Fruit fly (Drosophila melanogaster): ENCODE data around the gene CG14042.

CG14042 gene

DNA sequence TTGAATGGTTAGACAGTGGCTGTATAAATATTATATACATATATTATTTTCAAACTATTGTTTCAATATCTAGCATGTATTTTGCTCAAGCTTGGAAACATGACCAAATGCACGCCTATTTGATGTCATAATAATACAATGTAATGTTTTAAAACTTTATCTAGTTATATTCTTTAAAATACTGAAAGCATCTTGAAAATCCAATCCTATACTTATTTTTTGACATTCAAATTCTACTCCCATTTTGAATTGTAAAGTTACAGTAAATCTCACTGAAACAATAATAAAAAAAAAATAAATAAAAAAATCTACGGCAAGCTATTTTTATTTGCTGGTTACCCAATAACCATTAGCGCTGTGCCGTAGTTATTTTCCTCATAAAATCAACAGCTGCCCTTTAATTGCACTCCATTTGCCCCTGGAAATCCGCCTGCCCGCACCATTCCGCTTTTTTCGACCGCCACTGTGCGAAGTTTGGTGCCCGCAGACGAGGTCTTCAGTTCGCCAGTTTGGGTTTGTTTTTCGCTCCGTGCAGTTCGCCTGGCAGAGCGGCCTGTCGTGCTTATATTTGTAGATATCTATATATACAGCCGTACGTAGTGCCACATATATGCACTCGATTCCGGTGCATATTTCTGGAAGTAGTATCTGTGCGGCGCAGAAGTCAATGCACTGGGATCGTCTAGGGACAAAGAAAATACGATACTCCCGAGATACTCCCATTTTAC is 7.5 kb downstream of the CG14042 start:
- TF ChIP-seq mld (GFP tag; IDR thresholded peaks at IDR 0.05; ENCODE audit: partially characterized antibody) (no peak), abd-A (tag; optimal IDR thresholded peaks at IDR 0.05) (no peak), CG2678 (tag; optimal IDR thresholded peaks at IDR 0.05) (peak; percentile 76), slbo (GFP tag; IDR thresholded peaks at IDR 0.05) (peak; percentile 69), CG18619 (GFP tag; optimal IDR thresholded peaks at IDR 0.05) (peak; percentile 70), CG10654 (GFP tag; optimal IDR thresholded peaks at IDR 0.05) (peak; percentile 14), usp (GFP tag; optimal IDR thresholded peaks at IDR 0.05) (no peak), CG1603 (tag; optimal IDR thresholded peaks at IDR 0.05) (peak; percentile 14), br (optimal IDR thresholded peaks at IDR 0.05) (no peak), CG13775 (GFP tag; optimal IDR thresholded peaks at IDR 0.05) (peak; percentile 67), psq (GFP tag; optimal IDR thresholded peaks at IDR 0.05) (no peak), z (GFP tag; IDR thresholded peaks at IDR 0.05) (no peak), CG13296 (GFP tag; optimal IDR thresholded peaks at IDR 0.05) (peak; percentile 43), CG2875 (GFP tag; optimal IDR thresholded peaks at IDR 0.05) (peak; percentile 2), CG17829 (tag; optimal IDR thresholded peaks at IDR 0.05) (peak; percentile 42), aop (GFP tag; IDR thresholded peaks at IDR 0.05) (no peak), HLH3B (GFP tag; IDR thresholded peaks at IDR 0.05) (peak; percentile 25), Rfx (GFP tag; IDR thresholded peaks at IDR 0.05) (peak; percentile 63), CG12071 (GFP tag; optimal IDR thresholded peaks at IDR 0.05) (no peak), oc (tag; optimal IDR thresholded peaks at IDR 0.05) (no peak), CG17385 (GFP tag; optimal IDR thresholded peaks at IDR 0.05) (peak; percentile 53), CG13624 (GFP tag; optimal IDR thresholded peaks at IDR 0.05) (peak; percentile 45), Sry-β (GFP tag; optimal IDR thresholded peaks at IDR 0.05) (no peak), CG1792 (GFP tag; optimal IDR thresholded peaks at IDR 0.05) (no peak), yki (optimal IDR thresholded peaks at IDR 0.05) (no peak), Ptx1 (GFP tag; IDR thresholded peaks at IDR 0.05) (0 out of 2 replicates have a peak, but pooled peaks have one; percentile 26), Blimp-1 (GFP tag; optimal IDR thresholded peaks at IDR 0.05) (peak; percentile 32), Mad (GFP tag; optimal IDR thresholded peaks at IDR 0.05) (peak; percentile 40), btn (GFP tag; optimal IDR thresholded peaks at IDR 0.05) (no peak), disco-r (GFP tag; optimal IDR thresholded peaks at IDR 0.05) (no peak), phol (tag; optimal IDR thresholded peaks at IDR 0.05) (peak; percentile 65), run (tag; optimal IDR thresholded peaks at IDR 0.05) (peak; percentile 24), Dip2 (GFP tag; IDR thresholded peaks at IDR 0.05) (no peak), MTF-1 (GFP tag; optimal IDR thresholded peaks at IDR 0.05; ENCODE audit: borderline replicate concordance) (peak; percentile 5), CG2129 (GFP tag; IDR thresholded peaks at IDR 0.05; ENCODE audit: partially characterized antibody) (no peak), ac (GFP tag; optimal IDR thresholded peaks at IDR 0.05) (no peak), Rx (GFP tag; IDR thresholded peaks at IDR 0.05) (peak; percentile 24; the same call in 1 of the 2 replicates), dan (GFP tag; IDR thresholded peaks at IDR 0.05) (no peak), CG7963 (GFP tag; IDR thresholded peaks at IDR 0.05; ENCODE audit: partially characterized antibody) (no peak), ap (GFP tag; IDR thresholded peaks at IDR 0.05) (no peak), klu (GFP tag; IDR thresholded peaks at IDR 0.05) (no peak), ERR (GFP tag; optimal IDR thresholded peaks at IDR 0.05) (no peak), peb (GFP tag; IDR thresholded peaks at IDR 0.05) (no peak), tup (GFP tag; optimal IDR thresholded peaks at IDR 0.05) (no peak), CoRest (tag; optimal IDR thresholded peaks at IDR 0.05) (peak; percentile 49), Xrp1 (GFP tag; IDR thresholded peaks at IDR 0.05) (peak; percentile 61), CG15514 (GFP tag; optimal IDR thresholded peaks at IDR 0.05) (peak; percentile 26), emc (GFP tag; optimal IDR thresholded peaks at IDR 0.05) (no peak), Hr3 (GFP tag; optimal IDR thresholded peaks at IDR 0.05) (peak; percentile 41), CG9437 (GFP tag; optimal IDR thresholded peaks at IDR 0.05) (peak; percentile 74)
